In the genomic region with DNA sequence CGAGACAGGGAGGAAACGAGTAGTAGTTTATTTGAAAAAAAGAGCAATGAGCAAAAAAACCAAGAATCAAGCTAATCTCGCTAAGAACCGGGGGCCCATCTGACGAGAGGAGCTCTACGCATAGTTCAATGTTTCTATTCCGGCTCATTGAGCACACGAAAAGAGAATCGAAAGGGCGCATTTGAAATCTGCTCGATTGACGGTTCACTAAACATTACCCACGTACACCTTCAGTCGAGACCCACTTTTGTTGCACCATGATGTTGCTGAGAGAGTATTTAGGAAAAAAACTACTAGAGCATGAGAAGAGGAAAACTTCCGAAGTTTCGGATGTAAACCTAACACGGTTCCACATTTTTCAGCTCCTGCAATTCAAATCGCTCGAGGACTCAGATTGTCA, we compare ENCODE assay signal across 3 worm cellular contexts.
A peak's percentile ranks its signal among the peaks of the same experiment; 100 is the strongest.
TF ChIP-seq lines count a peak whose summit lies in the region.

No protein-coding gene starts in this region.

TF ChIP-seq in whole organism, L1 larva, 84 proteins besides CTCF, POLR2A, EP300 and RAD21:
- no peak for TF ChIP-seq ceh-8 (GFP tag; optimal IDR thresholded peaks at IDR 0.05; lab: Kevin White, UChicago)
- no peak for TF ChIP-seq fos-1 (tag; optimal IDR thresholded peaks at IDR 0.05; lab: Kevin White, UChicago)
- TF ChIP-seq aly-2 (tag; optimal IDR thresholded peaks at IDR 0.05; lab: Kevin White, UChicago), result peak; percentile 30
- TF ChIP-seq lin-14 (GFP tag; optimal IDR thresholded peaks at IDR 0.05; lab: Kevin White, UChicago), result peak; percentile 21

TF ChIP-seq in whole organism, mixed stage, embryonic, 35 proteins besides CTCF, POLR2A, EP300 and RAD21:
- TF ChIP-seq ceh-83 (GFP tag; optimal IDR thresholded peaks at IDR 0.05; lab: Kevin White, UChicago) (peak; percentile 68), sptf-1 (tag; optimal IDR thresholded peaks at IDR 0.05; lab: Kevin White, UChicago) (no peak), ceh-39 (tag; optimal IDR thresholded peaks at IDR 0.05; lab: Kevin White, UChicago) (no peak)

TF ChIP-seq in whole organism, young adult, 124 proteins besides CTCF, POLR2A, EP300 and RAD21:
- no peak for TF ChIP-seq mxl-1 (tag; optimal IDR thresholded peaks at IDR 0.05; lab: Kevin White, UChicago)
- TF ChIP-seq hrde-1 (tag; optimal IDR thresholded peaks at IDR 0.05; lab: Kevin White, UChicago; ENCODE audit: borderline replicate concordance), result peak; percentile 75
- TF ChIP-seq hsf-1 (GFP tag; IDR thresholded peaks at IDR 0.05; lab: Robert Waterston, UW), result peak; percentile 50; the same call in 1 of the 2 replicates
- 0 out of 2 replicates have a peak, but pooled peaks have one; percentile 26 for TF ChIP-seq madf-3 (GFP tag; IDR thresholded peaks at IDR 0.05; lab: Robert Waterston, UW)
- no peak for TF ChIP-seq snpc-1.3 (tag; optimal IDR thresholded peaks at IDR 0.05; lab: Kevin White, UChicago; ENCODE audit: insufficient read depth)
- TF ChIP-seq xnd-1 (tag; optimal IDR thresholded peaks at IDR 0.05; lab: Kevin White, UChicago), result peak; percentile 31
- no peak for TF ChIP-seq C17E4.6 (GFP tag; IDR thresholded peaks at IDR 0.05; lab: Robert Waterston, UW)
